Worm (Caenorhabditis elegans) whole organism, late embryonic: Measurements from ENCODE around the gene mvk-1.
A peak's percentile ranks its signal among the peaks of the same experiment; 100 is the strongest.

ENCODE experiments used
- F13H6.1 ChIP-seq: sonication (generic microtip); optimal IDR thresholded peaks from 2 replicates; lab custom pipeline; 2016; ENCODE audit warnings: missing genetic modification characterization, missing compliant biosample characterization
- K02D7.2 ChIP-seq: sonication (generic microtip); optimal IDR thresholded peaks from 2 replicates; lab custom pipeline; 2017; ENCODE audit warnings: mild to moderate bottlenecking, missing genetic modification characterization, missing compliant biosample characterization
- T23F11.4 ChIP-seq: fragments of 200-800 bp; sonication (Bioruptor generic); optimal IDR thresholded peaks from 2 replicates; lab custom pipeline; 2018; ENCODE audit warnings: mild to moderate bottlenecking, missing genetic modification characterization, missing compliant biosample characterization
- ama-1 ChIP-seq: fragments of 150-350 bp; optimal IDR thresholded peaks from 2 replicates; lab custom pipeline; 2014
- ceh-19 ChIP-seq: fragments of 200-800 bp; sonication (Bioruptor generic); optimal IDR thresholded peaks from 2 replicates; lab custom pipeline; 2018; ENCODE audit warnings: mild to moderate bottlenecking, missing genetic modification characterization, missing compliant biosample characterization
- ceh-24 ChIP-seq: sonication (generic microtip); optimal IDR thresholded peaks from 2 replicates; lab custom pipeline; 2016; ENCODE audit warnings: mild to moderate bottlenecking, missing genetic modification characterization, missing compliant biosample characterization
- ceh-30 ChIP-seq: fragments of 150-350 bp; optimal IDR thresholded peaks from 2 replicates; lab custom pipeline; 2014; ENCODE audit warnings: missing biosample characterization, missing genetic modification characterization
- ceh-45 ChIP-seq: fragments of 200-800 bp; sonication (Bioruptor generic); IDR thresholded peaks from 2 replicates; pipeline ENCODE4 v1.3.6; 2022; ENCODE audit warnings: missing genetic modification reagents, missing genetic modification characterization, missing compliant biosample characterization
- ceh-6 ChIP-seq: fragments of 200-800 bp; sonication (Bioruptor generic); optimal IDR thresholded peaks from 2 replicates; lab custom pipeline; 2018; ENCODE audit warnings: mild to moderate bottlenecking, missing genetic modification characterization, missing compliant biosample characterization
- ceh-9 ChIP-seq: sonication (generic microtip); optimal IDR thresholded peaks from 2 replicates; lab custom pipeline; 2016; ENCODE audit warnings: mild to moderate bottlenecking, missing genetic modification characterization, inconsistent platforms, missing compliant biosample characterization
- che-1 ChIP-seq: sonication (generic microtip); optimal IDR thresholded peaks from 2 replicates; lab custom pipeline; 2016; ENCODE audit warnings: mild to moderate bottlenecking, missing genetic modification characterization, missing compliant biosample characterization
- elt-2 ChIP-seq: sonication (generic microtip); optimal IDR thresholded peaks from 2 replicates; lab custom pipeline; 2016; ENCODE audit warnings: missing genetic modification reagents, missing genetic modification characterization, missing compliant biosample characterization
- elt-4 ChIP-seq: sonication (generic microtip); optimal IDR thresholded peaks from 2 replicates; lab custom pipeline; 2016; ENCODE audit warnings: missing genetic modification characterization, missing compliant biosample characterization
- ets-4 ChIP-seq: sonication (generic microtip); optimal IDR thresholded peaks from 2 replicates; lab custom pipeline; 2016; ENCODE audit warnings: missing genetic modification characterization, missing compliant biosample characterization
- eyg-1 ChIP-seq: sonication (generic microtip); optimal IDR thresholded peaks from 2 replicates; lab custom pipeline; 2016; ENCODE audit warnings: missing genotype, missing genetic modification characterization, missing compliant biosample characterization
- fkh-10 ChIP-seq: fragments of 150-350 bp; optimal IDR thresholded peaks from 2 replicates; lab custom pipeline; 2014; ENCODE audit warnings: missing biosample characterization, missing genetic modification reagents, missing genetic modification characterization
- fkh-6 ChIP-seq: sonication (generic microtip); optimal IDR thresholded peaks from 2 replicates; lab custom pipeline; 2016; ENCODE audit warnings: missing genetic modification characterization, missing compliant biosample characterization
- gmeb-2 ChIP-seq: sonication (generic microtip); optimal IDR thresholded peaks from 2 replicates; lab custom pipeline; 2016; ENCODE audit warnings: missing genetic modification characterization, inconsistent platforms, missing compliant biosample characterization
- hlh-15 ChIP-seq: sonication (generic microtip); optimal IDR thresholded peaks from 2 replicates; lab custom pipeline; 2016; ENCODE audit warnings: missing genetic modification characterization, missing compliant biosample characterization
- hlh-30 ChIP-seq: sonication (generic microtip); optimal IDR thresholded peaks from 2 replicates; lab custom pipeline; 2017; ENCODE audit warnings: antibody characterized with exemption, missing genetic modification characterization, missing compliant biosample characterization; ENCODE audit not compliant: insufficient read depth
- hlh-8 ChIP-seq: sonication (generic microtip); optimal IDR thresholded peaks from 2 replicates; lab custom pipeline; 2016; ENCODE audit warnings: missing genotype, missing genetic modification characterization, missing compliant biosample characterization
- lin-11 ChIP-seq: fragments of 200-800 bp; sonication (Bioruptor generic); optimal IDR thresholded peaks from 2 replicates; lab custom pipeline; 2018; ENCODE audit warnings: mild to moderate bottlenecking, missing genetic modification characterization, missing compliant biosample characterization
- madf-2 ChIP-seq: sonication (generic microtip); optimal IDR thresholded peaks from 2 replicates; lab custom pipeline; 2017; ENCODE audit warnings: missing genetic modification characterization, missing compliant biosample characterization
- mec-3 ChIP-seq: sonication (generic microtip); optimal IDR thresholded peaks from 2 replicates; lab custom pipeline; 2016; ENCODE audit warnings: borderline replicate concordance, missing genetic modification characterization, missing compliant biosample characterization
- npax-4 ChIP-seq: sonication (generic microtip); optimal IDR thresholded peaks from 2 replicates; lab custom pipeline; 2016; ENCODE audit warnings: missing genetic modification characterization, missing compliant biosample characterization
- pag-3 ChIP-seq: sonication (generic microtip); optimal IDR thresholded peaks from 2 replicates; lab custom pipeline; 2016; ENCODE audit warnings: missing compliant biosample characterization, missing genetic modification characterization, borderline replicate concordance
- pat-9 ChIP-seq: fragments of 200-800 bp; sonication (Bioruptor generic); optimal IDR thresholded peaks from 2 replicates; lab custom pipeline; 2018; ENCODE audit warnings: mild to moderate bottlenecking, missing genetic modification characterization, moderate library complexity, missing compliant biosample characterization
- pax-1 ChIP-seq: fragments of 150-350 bp; optimal IDR thresholded peaks from 2 replicates; lab custom pipeline; 2014; ENCODE audit warnings: missing biosample characterization, missing genetic modification characterization
- pha-2 ChIP-seq: sonication (generic microtip); optimal IDR thresholded peaks from 2 replicates; lab custom pipeline; 2017; ENCODE audit warnings: mild to moderate bottlenecking, missing genetic modification characterization, missing compliant biosample characterization
- pha-4 ChIP-seq: fragments of 150-350 bp; optimal IDR thresholded peaks from 2 replicates; lab custom pipeline; 2018; ENCODE audit warnings: missing biosample characterization, missing genetic modification reagents, missing genetic modification characterization
- pqm-1 ChIP-seq: sonication (generic microtip); optimal IDR thresholded peaks from 2 replicates; lab custom pipeline; 2016; ENCODE audit warnings: missing genetic modification characterization, missing compliant biosample characterization
- ref-2 ChIP-seq: sonication (generic microtip); optimal IDR thresholded peaks from 2 replicates; lab custom pipeline; 2016; ENCODE audit warnings: missing genetic modification characterization, missing compliant biosample characterization
- sdc-2 ChIP-seq: sonication (generic microtip); optimal IDR thresholded peaks from 2 replicates; lab custom pipeline; 2016; ENCODE audit warnings: missing genotype, missing genetic modification characterization, missing compliant biosample characterization
- sox-4 ChIP-seq: sonication (generic microtip); optimal IDR thresholded peaks from 2 replicates; lab custom pipeline; 2017; ENCODE audit warnings: mild to moderate bottlenecking, missing genetic modification characterization, inconsistent platforms, missing compliant biosample characterization
- syd-9 ChIP-seq: sonication (generic microtip); optimal IDR thresholded peaks from 2 replicates; lab custom pipeline; 2016; ENCODE audit warnings: mild to moderate bottlenecking, missing genetic modification characterization, moderate library complexity, missing compliant biosample characterization
- tbx-2 ChIP-seq: sonication (generic microtip); optimal IDR thresholded peaks from 2 replicates; lab custom pipeline; 2016; ENCODE audit warnings: missing genetic modification characterization, missing compliant biosample characterization
- tbx-7 ChIP-seq: sonication (generic microtip); optimal IDR thresholded peaks from 2 replicates; lab custom pipeline; 2016; ENCODE audit warnings: missing genotype, missing genetic modification characterization, missing compliant biosample characterization
- unc-55 ChIP-seq: sonication (generic microtip); optimal IDR thresholded peaks from 2 replicates; lab custom pipeline; 2017; ENCODE audit warnings: missing biosample characterization, missing genetic modification reagents, missing genetic modification characterization

Gene mvk-1

ce11 chrIII:6136178-6136577 is at the start of gene mvk-1:
Gene mvk-1, minus strand, starts transcription at chrIII:6136278.
- TF ChIP-seq ref-2 (tag; lab: Kevin White, UChicago): no peak
- TF ChIP-seq T23F11.4 (GFP tag; lab: Kevin White, UChicago): no peak
- no peak for TF ChIP-seq pag-3 (tag; lab: Kevin White, UChicago)
- no peak for TF ChIP-seq hlh-15 (tag; lab: Kevin White, UChicago)
- TF ChIP-seq fkh-6 (tag; lab: Kevin White, UChicago): no peak
- TF ChIP-seq eyg-1 (tag; lab: Kevin White, UChicago): no peak
- TF ChIP-seq F13H6.1 (tag; lab: Kevin White, UChicago): no peak
- TF ChIP-seq pqm-1 (tag; lab: Kevin White, UChicago): no peak
- TF ChIP-seq gmeb-2: no peak
- TF ChIP-seq che-1 (tag; lab: Kevin White, UChicago): no peak
- no peak for TF ChIP-seq ceh-30 (tag; lab: Kevin White, UChicago)
- no peak for TF ChIP-seq ceh-45 (GFP tag; lab: Robert Waterston, UW)
- no peak for TF ChIP-seq pha-2 (tag; lab: Kevin White, UChicago)
- TF ChIP-seq npax-4: no peak
- TF ChIP-seq tbx-7 (tag; lab: Kevin White, UChicago): no peak
- no peak for TF ChIP-seq tbx-2 (tag; lab: Kevin White, UChicago)
- no peak for TF ChIP-seq hlh-30 (tag; lab: Kevin White, UChicago)

- TF ChIP-seq fkh-10: no peak
- TF ChIP-seq unc-55: no peak
- TF ChIP-seq pha-4: no peak
- TF ChIP-seq mec-3 (tag; lab: Kevin White, UChicago): no peak
- no peak for TF ChIP-seq pha-2 (tag; lab: Kevin White, UChicago)
- no peak for TF ChIP-seq lin-11 (tag; lab: Kevin White, UChicago)
- TF ChIP-seq K02D7.2 (tag; lab: Kevin White, UChicago): no peak
- no peak for TF ChIP-seq ceh-9 (tag; lab: Kevin White, UChicago)
- TF ChIP-seq pax-1 (tag; lab: Kevin White, UChicago): no peak
- TF ChIP-seq elt-4: no peak
These were observed 47.0 kb upstream of the mvk-1 start, which contains the start of gene nas-28 for ce11 chrIII:6183118-6183517. Gene nas-28, minus strand, starts transcription at chrIII:6183218.

ce11 chrIII:6180294-6180693 is 44.2 kb upstream of the mvk-1 start:
- TF ChIP-seq elt-2 (tag; lab: Kevin White, UChicago) (peak; percentile 20), pha-4 (no peak)

ce11 chrIII:6179062-6179461 is 43.0 kb upstream of the mvk-1 start:
- TF ChIP-seq ceh-24 (tag; lab: Kevin White, UChicago) (no peak), madf-2 (tag; lab: Kevin White, UChicago) (no peak), T23F11.4 (GFP tag; lab: Kevin White, UChicago) (no peak), ceh-6 (GFP tag; lab: Kevin White, UChicago) (no peak), fkh-6 (tag; lab: Kevin White, UChicago) (no peak), ref-2 (tag; lab: Kevin White, UChicago) (no peak), ceh-45 (GFP tag; lab: Robert Waterston, UW) (no peak), hlh-30 (tag; lab: Kevin White, UChicago) (no peak), pha-2 (tag; lab: Kevin White, UChicago) (no peak), syd-9 (tag; lab: Kevin White, UChicago) (no peak), ama-1 (lab: Kevin White, UChicago) (no peak), hlh-8 (tag; lab: Kevin White, UChicago) (no peak), F13H6.1 (tag; lab: Kevin White, UChicago) (no peak), ets-4 (tag; lab: Kevin White, UChicago) (no peak), sdc-2 (tag; lab: Kevin White, UChicago) (no peak), ceh-19 (GFP tag; lab: Kevin White, UChicago) (no peak), pat-9 (tag; lab: Kevin White, UChicago) (no peak), sox-4 (no peak), tbx-7 (tag; lab: Kevin White, UChicago) (no peak)
